Worm (Caenorhabditis elegans) whole organism, L4 larva: Measurements from ENCODE around the gene mrpl-18.

Experiments
- T20F7.1 ChIP-seq: fragments of 200-800 bp; sonication (Bioruptor generic); optimal IDR thresholded peaks from 2 replicates; lab custom pipeline; 2018; ENCODE audit warnings: mild to moderate bottlenecking, missing genetic modification characterization, missing compliant biosample characterization
- T26A8.4 ChIP-seq: fragments of 200-800 bp; sonication (Bioruptor generic); IDR thresholded peaks from 2 replicates; pipeline ENCODE4 v1.3.6; 2022; ENCODE audit warnings: missing genetic modification characterization, missing compliant biosample characterization
- Y105C5A.15 ChIP-seq: fragments of 200-800 bp; sonication (Bioruptor generic); IDR thresholded peaks from 2 replicates; pipeline ENCODE4 v1.3.6; 2022; ENCODE audit warnings: missing genetic modification characterization, missing compliant biosample characterization
- Y75B8A.6 ChIP-seq: fragments of 200-800 bp; sonication (Bioruptor generic); IDR thresholded peaks from 2 replicates; pipeline ENCODE4 v1.3.6; 2022; ENCODE audit warnings: missing genetic modification reagents, missing genetic modification characterization, missing compliant biosample characterization
- arid-1 ChIP-seq: fragments of 200-800 bp; sonication (Bioruptor generic); conservative IDR thresholded peaks from 2 replicates; pipeline ENCODE4 v1.3.6; 2022; ENCODE audit warnings: missing genetic modification reagents, missing genetic modification characterization, missing compliant biosample characterization
- attf-4 ChIP-seq: sonication (generic microtip); optimal IDR thresholded peaks from 3 replicates; lab custom pipeline; 2017; ENCODE audit warnings: missing biosample characterization, missing genetic modification characterization
- ceh-28 ChIP-seq: fragments of 150-350 bp; optimal IDR thresholded peaks from 2 replicates; lab custom pipeline; 2014; ENCODE audit warnings: missing biosample characterization, missing genetic modification reagents, missing genetic modification characterization
- ceh-32 ChIP-seq: sonication (generic microtip); optimal IDR thresholded peaks from 2 replicates; lab custom pipeline; 2016; ENCODE audit warnings: mild to moderate bottlenecking, missing genetic modification characterization, missing compliant biosample characterization; ENCODE audit not compliant: poor library complexity
- ceh-62 ChIP-seq: sonication (generic microtip); optimal IDR thresholded peaks from 2 replicates; lab custom pipeline; 2017; ENCODE audit warnings: missing biosample characterization, missing genetic modification characterization
- ces-1 ChIP-seq: fragments of 150-350 bp; sonication (generic microtip); optimal IDR thresholded peaks from 4 replicates; lab custom pipeline; 2014; ENCODE audit warnings: missing biosample characterization, missing genetic modification reagents, missing genetic modification characterization
- daf-16 ChIP-seq, 3 experiments: sonication (generic microtip); optimal IDR thresholded peaks; 2 replicates each; lab custom pipeline; 2016 to 2017; ENCODE audit warnings: missing genetic modification characterization in 3 of 3, missing genetic modification reagents in 3 of 3, mild to moderate bottlenecking in 2 of 3, missing compliant biosample characterization in 2 of 3, missing biosample characterization in 1 of 3, moderate library complexity in 1 of 3
- daf-8 ChIP-seq: fragments of 200-800 bp; sonication (Bioruptor generic); IDR thresholded peaks from 2 replicates; pipeline ENCODE4 v1.3.6; 2022; ENCODE audit warnings: missing genetic modification characterization, missing compliant biosample characterization
- dmd-6 ChIP-seq: fragments of 200-800 bp; sonication (Bioruptor generic); IDR thresholded peaks from 2 replicates; pipeline ENCODE4 v1.3.6; 2022; ENCODE audit warnings: missing genetic modification reagents, missing genetic modification characterization, missing compliant biosample characterization
- dpl-1 ChIP-seq: fragments of 150-350 bp; optimal IDR thresholded peaks from 2 replicates; lab custom pipeline; 2014; ENCODE audit warnings: missing biosample characterization, missing genetic modification reagents, missing genetic modification characterization
- dve-1 ChIP-seq: sonication (generic microtip); optimal IDR thresholded peaks from 2 replicates; lab custom pipeline; 2017; ENCODE audit warnings: antibody characterized with exemption, mild to moderate bottlenecking, missing genetic modification characterization, missing compliant biosample characterization; ENCODE audit not compliant: insufficient read depth
- egl-43 ChIP-seq: fragments of 200-800 bp; sonication (Bioruptor generic); IDR thresholded peaks from 2 replicates; pipeline ENCODE4 v1.3.6; 2022; ENCODE audit warnings: missing genetic modification reagents, missing genetic modification characterization, missing compliant biosample characterization
- fkh-10 ChIP-seq: fragments of 150-350 bp; optimal IDR thresholded peaks from 2 replicates; lab custom pipeline; 2014; ENCODE audit warnings: missing biosample characterization, missing genetic modification reagents, missing genetic modification characterization
- fos-1 ChIP-seq: fragments of 150-350 bp; optimal IDR thresholded peaks from 2 replicates; lab custom pipeline; 2014; ENCODE audit warnings: missing biosample characterization, missing genetic modification characterization
- gei-8 ChIP-seq: fragments of 200-800 bp; sonication (Bioruptor generic); optimal IDR thresholded peaks from 2 replicates; lab custom pipeline; 2018; ENCODE audit warnings: mild to moderate bottlenecking, missing genetic modification characterization, missing compliant biosample characterization
- hif-1 ChIP-seq, 2 experiments: sonication (generic microtip); optimal IDR thresholded peaks; 2 replicates each; lab custom pipeline; 2016 to 2017; ENCODE audit warnings: missing compliant biosample characterization in 2 of 2, missing genetic modification characterization in 2 of 2, missing genetic modification reagents in 2 of 2, missing genotype in 2 of 2, mild to moderate bottlenecking in 1 of 2
- hlh-11 ChIP-seq: fragments of 200-800 bp; sonication (Bioruptor generic); optimal IDR thresholded peaks from 2 replicates; lab custom pipeline; 2018; ENCODE audit warnings: mild to moderate bottlenecking, missing genetic modification characterization, missing compliant biosample characterization
- hlh-30 ChIP-seq: sonication (generic microtip); optimal IDR thresholded peaks from 2 replicates; lab custom pipeline; 2017; ENCODE audit warnings: antibody characterized with exemption, mild to moderate bottlenecking, missing genetic modification characterization, missing compliant biosample characterization; ENCODE audit not compliant: insufficient read depth
- lin-1 ChIP-seq: fragments of 200-800 bp; sonication (Bioruptor generic); IDR thresholded peaks from 2 replicates; pipeline ENCODE4 v1.3.6; 2022; ENCODE audit warnings: missing genetic modification reagents, missing genetic modification characterization, missing compliant biosample characterization
- lin-38 ChIP-seq: fragments of 200-800 bp; sonication (Bioruptor generic); IDR thresholded peaks from 2 replicates; pipeline ENCODE4 v1.3.6; 2022; ENCODE audit warnings: missing genetic modification reagents, missing genetic modification characterization, missing compliant biosample characterization
- lsy-2 ChIP-seq, 2 experiments: fragments of 150-350 bp in 1 of 2; sonication (generic microtip) in 1 of 2; optimal IDR thresholded peaks; 2 replicates each; lab custom pipeline; 2014 to 2017; ENCODE audit warnings: missing biosample characterization in 2 of 2, missing genetic modification characterization in 2 of 2
- mep-1 ChIP-seq: fragments of 150-350 bp; sonication (generic microtip); optimal IDR thresholded peaks from 3 replicates; lab custom pipeline; 2014; ENCODE audit warnings: missing biosample characterization, missing genetic modification characterization
- mxl-3 ChIP-seq: fragments of 200-800 bp; sonication (Bioruptor generic); optimal IDR thresholded peaks from 2 replicates; lab custom pipeline; 2018; ENCODE audit warnings: mild to moderate bottlenecking, missing genetic modification characterization, missing compliant biosample characterization
- nhr-102 ChIP-seq: sonication (generic microtip); optimal IDR thresholded peaks from 2 replicates; lab custom pipeline; 2016; ENCODE audit warnings: mild to moderate bottlenecking, missing genetic modification characterization, moderate library complexity, missing compliant biosample characterization
- nhr-11 ChIP-seq: fragments of 150-350 bp; optimal IDR thresholded peaks from 2 replicates; lab custom pipeline; 2014; ENCODE audit warnings: missing biosample characterization, missing genetic modification characterization
- nhr-42 ChIP-seq: fragments of 200-800 bp; sonication (Bioruptor generic); IDR thresholded peaks from 2 replicates; pipeline ENCODE4 v1.3.6; 2022; ENCODE audit warnings: missing genetic modification characterization, missing compliant biosample characterization
- nhr-48 ChIP-seq: sonication (generic microtip); optimal IDR thresholded peaks from 2 replicates; lab custom pipeline; 2016; ENCODE audit warnings: mild to moderate bottlenecking, missing genetic modification characterization, missing compliant biosample characterization
- nhr-76 ChIP-seq: fragments of 150-350 bp; optimal IDR thresholded peaks from 2 replicates; lab custom pipeline; 2014; ENCODE audit warnings: missing biosample characterization, missing genetic modification characterization
- php-3 ChIP-seq: fragments of 200-800 bp; sonication (Bioruptor generic); IDR thresholded peaks from 2 replicates; pipeline ENCODE4 v1.3.6; 2022; ENCODE audit warnings: missing genetic modification reagents, missing genetic modification characterization, missing compliant biosample characterization
- pqm-1 ChIP-seq: sonication (generic microtip); optimal IDR thresholded peaks from 2 replicates; lab custom pipeline; 2017; ENCODE audit warnings: missing biosample characterization, missing genetic modification characterization
- tag-97 ChIP-seq: fragments of 200-800 bp; sonication (Bioruptor generic); IDR thresholded peaks from 2 replicates; pipeline ENCODE4 v1.3.6; 2022; ENCODE audit warnings: missing genetic modification characterization, missing compliant biosample characterization
- unc-130 ChIP-seq: sonication (generic microtip); optimal IDR thresholded peaks from 2 replicates; lab custom pipeline; 2016; ENCODE audit warnings: missing genetic modification reagents, missing genetic modification characterization, missing compliant biosample characterization
- unc-62 ChIP-seq, 3 experiments: fragments of 150-350 bp in 1 of 3; sonication (generic microtip); optimal IDR thresholded peaks in 2 of 3; peaks in 1 of 3; 1 replicate in 1 of 3; 2 replicates in 2 of 3; lab custom pipeline; 2014 to 2017; ENCODE audit warnings: missing biosample characterization in 3 of 3, missing genetic modification characterization in 3 of 3, missing genetic modification reagents in 3 of 3, missing genotype in 1 of 3
- vab-7 ChIP-seq: fragments of 200-800 bp; sonication (Bioruptor generic); IDR thresholded peaks from 2 replicates; pipeline ENCODE4 v1.3.6; 2022; ENCODE audit warnings: missing genetic modification reagents, missing genetic modification characterization, missing compliant biosample characterization
- zfp-2 ChIP-seq: sonication (generic microtip); optimal IDR thresholded peaks from 2 replicates; lab custom pipeline; 2016; ENCODE audit warnings: mild to moderate bottlenecking, missing genetic modification characterization, missing compliant biosample characterization
- zip-2 ChIP-seq: fragments of 150-350 bp; optimal IDR thresholded peaks from 2 replicates; lab custom pipeline; 2014; ENCODE audit warnings: missing biosample characterization, missing genetic modification characterization
- ztf-11 ChIP-seq: fragments of 150-350 bp; optimal IDR thresholded peaks from 2 replicates; lab custom pipeline; 2014; ENCODE audit warnings: missing biosample characterization, missing genetic modification characterization
- ztf-7 ChIP-seq: fragments of 150-350 bp; optimal IDR thresholded peaks from 2 replicates; lab custom pipeline; 2014; ENCODE audit warnings: missing biosample characterization, missing genetic modification characterization

The mrpl-18 gene

DNA sequence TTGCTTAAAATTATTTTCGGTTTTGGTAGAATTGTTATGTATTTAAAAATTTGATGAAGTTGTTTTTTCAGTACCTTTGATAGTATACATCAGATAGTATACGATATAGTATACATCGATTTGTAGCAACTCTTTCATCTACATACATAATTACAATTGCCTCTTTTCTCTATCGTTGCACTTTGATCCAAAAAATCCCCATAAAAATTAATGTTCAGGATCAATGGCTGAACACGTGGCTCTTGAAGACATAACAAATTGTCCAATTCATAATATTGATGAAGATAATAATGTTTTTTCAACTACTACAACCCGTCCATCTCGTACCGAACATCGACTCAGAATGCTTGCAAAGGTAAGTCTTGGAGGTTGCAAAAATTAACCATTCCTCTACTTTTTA, 3.9 kb downstream of the mrpl-18 start, which contains the start of gene D2007.2 (continued):
- TF ChIP-seq hif-1 (tag; optimal IDR thresholded peaks at IDR 0.05; lab: Kevin White, UChicago) (no peak), lin-38 (GFP tag; lab: Robert Waterston, UW) (no peak), zfp-2 (tag; lab: Kevin White, UChicago) (no peak), ces-1 (GFP tag; lab: Kevin White, UChicago) (no peak), nhr-11 (tag; lab: Kevin White, UChicago) (no peak), ceh-28 (tag; lab: Kevin White, UChicago) (no peak)
- TF ChIP-seq, all 104 proteins: peak for 0

DNA sequence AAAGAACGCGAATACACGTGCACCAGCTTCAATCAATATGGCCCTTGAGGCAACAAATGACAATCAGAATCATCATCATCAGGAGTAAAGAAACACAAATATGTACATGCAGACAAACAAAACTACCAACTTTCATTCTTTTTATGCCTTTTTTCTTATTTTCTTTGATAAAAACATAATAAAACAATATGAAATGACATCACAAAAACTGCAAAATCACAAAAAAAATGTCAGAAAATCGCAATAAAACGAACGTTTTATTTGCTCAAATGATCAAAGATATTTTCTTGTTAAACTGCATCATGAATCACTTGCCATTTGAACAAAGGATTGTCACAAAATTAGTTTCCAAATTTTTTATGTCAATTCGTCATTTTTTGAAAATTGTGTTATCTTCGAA, 9.6 kb downstream of the mrpl-18 start:
- TF ChIP-seq nhr-76, result no peak
- no peak for TF ChIP-seq fos-1
- TF ChIP-seq pqm-1 (tag; lab: Kevin White, UChicago), result peak; percentile 55
- TF ChIP-seq unc-130, result no peak
- no peak for TF ChIP-seq gei-8 (GFP tag; lab: Kevin White, UChicago)
- TF ChIP-seq hlh-11 (tag; lab: Kevin White, UChicago), result peak; percentile 29
- TF ChIP-seq ztf-11 (tag; lab: Kevin White, UChicago), result no peak
- TF ChIP-seq ztf-7 (tag; lab: Kevin White, UChicago), result no peak
- TF ChIP-seq nhr-42 (GFP tag; lab: Robert Waterston, UW), result no peak
- no peak for TF ChIP-seq ceh-62 (tag; lab: Kevin White, UChicago)
- TF ChIP-seq tag-97 (GFP tag; lab: Robert Waterston, UW), result no peak
- TF ChIP-seq lin-1 (GFP tag; lab: Robert Waterston, UW), result no peak
- no peak for TF ChIP-seq Y75B8A.6 (GFP tag; lab: Robert Waterston, UW)
- TF ChIP-seq zip-2 (tag; lab: Kevin White, UChicago), result no peak
- no peak for TF ChIP-seq hif-1 (tag; optimal IDR thresholded peaks at IDR 0.05; lab: Kevin White, UChicago)
- TF ChIP-seq php-3 (GFP tag; lab: Robert Waterston, UW), result peak; percentile 88; the same call in 1 of the 2 replicates
- TF ChIP-seq dve-1 (tag; lab: Kevin White, UChicago), result peak; percentile 37
- no peak for TF ChIP-seq fkh-10
- TF ChIP-seq dmd-6, result peak; percentile 11; the same call in 1 of the 2 replicates
- TF ChIP-seq nhr-102 (tag; lab: Kevin White, UChicago), result no peak
- peak; percentile 22 for TF ChIP-seq dpl-1 (GFP tag; lab: Kevin White, UChicago)
- TF ChIP-seq ceh-32 (tag; lab: Kevin White, UChicago), result no peak
- TF ChIP-seq mxl-3 (GFP tag; lab: Kevin White, UChicago), result no peak
- peak; percentile 25 for TF ChIP-seq hlh-30 (tag; lab: Kevin White, UChicago)
- no peak for TF ChIP-seq daf-16 (GFP tag; optimal IDR thresholded peaks at IDR 0.05; lab: Kevin White, UChicago)
- peak; percentile 51 for TF ChIP-seq daf-16 (tag; optimal IDR thresholded peaks at IDR 0.05; lab: Kevin White, UChicago)
- TF ChIP-seq T20F7.1 (GFP tag; lab: Kevin White, UChicago), result no peak
- no peak for TF ChIP-seq egl-43
- TF ChIP-seq nhr-48 (tag; lab: Kevin White, UChicago), result no peak
- no peak for TF ChIP-seq arid-1 (GFP tag; lab: Robert Waterston, UW)
- no peak for TF ChIP-seq attf-4
- no peak for TF ChIP-seq vab-7 (GFP tag; lab: Robert Waterston, UW)
- no peak for TF ChIP-seq T26A8.4
- TF ChIP-seq, all 104 proteins: peak for 8

DNA sequence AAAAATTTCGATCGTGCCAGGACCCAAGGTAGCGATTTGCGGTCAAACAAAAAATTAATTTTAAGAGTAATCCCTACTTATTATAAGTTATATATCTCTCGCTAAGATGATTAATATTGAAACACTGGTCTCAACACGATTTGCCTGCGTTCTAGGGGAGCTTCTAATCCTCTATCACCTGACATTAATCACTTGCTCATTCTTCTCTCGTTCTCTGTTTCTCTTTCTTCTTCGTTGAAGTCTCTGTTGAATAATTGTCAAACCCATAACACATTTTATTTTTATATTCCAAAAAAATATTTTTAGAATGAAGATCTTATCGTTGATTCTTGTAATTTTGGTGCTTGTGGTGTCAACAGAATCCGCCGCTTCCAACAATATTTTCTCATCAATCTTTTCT, 10.4 kb downstream of the mrpl-18 start, which contains the start of gene D2007.1:
Gene D2007.1, plus strand, starts transcription at position 301 of the 400 bp plus-strand sequence.
- TF ChIP-seq Y105C5A.15 (GFP tag; lab: Robert Waterston, UW) (no peak), daf-8 (GFP tag; lab: Robert Waterston, UW) (no peak), lsy-2 (tag; optimal IDR thresholded peaks at IDR 0.05; lab: Kevin White, UChicago) (peak in 1 of 2 experiments; percentile 20), mep-1 (tag; lab: Kevin White, UChicago) (peak; percentile 8), hlh-30 (tag; lab: Kevin White, UChicago) (peak; percentile 35), nhr-102 (tag; lab: Kevin White, UChicago) (no peak), unc-62 (GFP tag; optimal IDR thresholded peaks at IDR 0.05 in 1 of 2; lab: Kevin White, UChicago) (peak in 1 of 2 experiments; percentile 42), unc-62 (tag; optimal IDR thresholded peaks at IDR 0.05; lab: Kevin White, UChicago) (no peak)
